Worm (Caenorhabditis elegans): Measurements from ENCODE around the gene gcp-2.1.
"Not testable (repeated sequence)": the region's sequence is repeated elsewhere in the genome, so short reads cannot be mapped to it uniquely, and the experiment has no call there.

The gcp-2.1 gene

DNA sequence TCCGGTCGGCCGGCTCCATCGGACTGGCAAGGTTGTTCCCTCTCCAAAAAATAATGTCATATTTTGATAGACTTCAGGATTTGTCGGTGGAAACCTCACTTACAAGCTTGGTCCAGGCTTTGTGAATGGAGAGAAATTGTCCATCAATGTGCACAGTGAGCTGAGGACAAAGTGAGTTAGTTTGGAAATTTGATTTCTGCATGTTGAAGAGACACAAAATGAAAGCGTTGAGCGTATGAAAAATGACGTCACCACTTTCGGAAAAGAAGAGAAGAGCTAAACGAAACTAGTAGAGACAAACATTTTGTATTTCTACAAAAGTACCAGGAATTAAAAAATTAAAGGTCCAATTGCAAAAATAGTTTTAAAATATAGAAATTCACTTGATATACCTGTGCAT, 3.4 kb downstream of the gcp-2.1 start:
- TF ChIP-seq tbx-37 (GFP tag; conservative IDR thresholded peaks at IDR 0.05) (no peak), hmbx-1 (tag; optimal IDR thresholded peaks at IDR 0.05) (no peak), ceh-36 (tag; optimal IDR thresholded peaks at IDR 0.05) (no peak), ama-1 (optimal IDR thresholded peaks at IDR 0.05) (no peak), ceh-13 (GFP tag; optimal IDR thresholded peaks at IDR 0.05) (no peak), F13C5.2 (tag; optimal IDR thresholded peaks at IDR 0.05) (no peak), B0310.2 (tag; optimal IDR thresholded peaks at IDR 0.05) (no peak), sea-1 (GFP tag; conservative IDR thresholded peaks at IDR 0.05) (no peak), ets-7 (tag; optimal IDR thresholded peaks at IDR 0.05) (no peak), hmg-4 (GFP tag; optimal IDR thresholded peaks at IDR 0.05) (no peak), aly-1 (tag; optimal IDR thresholded peaks at IDR 0.05) (no peak)

DNA sequence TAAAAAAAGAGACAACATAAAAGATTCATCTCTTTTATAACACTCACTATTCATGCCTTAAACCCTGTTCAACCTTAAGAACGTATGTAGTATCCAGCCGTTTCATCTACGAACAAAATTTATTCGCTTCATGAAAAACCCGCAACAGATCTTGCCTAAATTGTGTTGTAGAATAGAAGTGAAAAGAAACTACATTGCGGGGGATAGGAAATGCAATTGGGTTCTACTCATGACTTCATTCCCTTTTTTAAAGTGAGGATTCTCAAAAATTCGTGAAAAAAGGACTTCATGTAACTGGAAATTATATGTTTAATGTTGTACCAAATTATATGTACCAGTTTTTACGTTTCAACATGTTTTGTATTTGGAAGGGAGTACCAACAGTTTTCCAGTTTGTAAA, 7.4 kb downstream of the gcp-2.1 start:
- TF ChIP-seq sea-1 (GFP tag; conservative IDR thresholded peaks at IDR 0.05) (no peak), tbx-37 (GFP tag; conservative IDR thresholded peaks at IDR 0.05) (no peak), F13C5.2 (tag; optimal IDR thresholded peaks at IDR 0.05) (no peak), ceh-36 (tag; optimal IDR thresholded peaks at IDR 0.05) (no peak), aly-1 (tag; optimal IDR thresholded peaks at IDR 0.05) (no peak), hmg-4 (GFP tag; optimal IDR thresholded peaks at IDR 0.05) (no peak), ama-1 (optimal IDR thresholded peaks at IDR 0.05) (no peak), B0310.2 (tag; optimal IDR thresholded peaks at IDR 0.05) (no peak), scrt-1 (GFP tag; IDR thresholded peaks at IDR 0.05) (no peak), hnd-1 (tag; optimal IDR thresholded peaks at IDR 0.05) (no peak), tbx-11 (GFP tag; IDR thresholded peaks at IDR 0.05) (no peak), pes-1 (GFP tag; IDR thresholded peaks at IDR 0.05) (no peak), hmbx-1 (tag; optimal IDR thresholded peaks at IDR 0.05) (no peak), ets-7 (tag; optimal IDR thresholded peaks at IDR 0.05) (no peak), tra-4 (tag; optimal IDR thresholded peaks at IDR 0.05) (no peak), ceh-13 (GFP tag; optimal IDR thresholded peaks at IDR 0.05) (no peak), flt-1 (GFP tag; IDR thresholded peaks at IDR 0.05) (no peak)

DNA sequence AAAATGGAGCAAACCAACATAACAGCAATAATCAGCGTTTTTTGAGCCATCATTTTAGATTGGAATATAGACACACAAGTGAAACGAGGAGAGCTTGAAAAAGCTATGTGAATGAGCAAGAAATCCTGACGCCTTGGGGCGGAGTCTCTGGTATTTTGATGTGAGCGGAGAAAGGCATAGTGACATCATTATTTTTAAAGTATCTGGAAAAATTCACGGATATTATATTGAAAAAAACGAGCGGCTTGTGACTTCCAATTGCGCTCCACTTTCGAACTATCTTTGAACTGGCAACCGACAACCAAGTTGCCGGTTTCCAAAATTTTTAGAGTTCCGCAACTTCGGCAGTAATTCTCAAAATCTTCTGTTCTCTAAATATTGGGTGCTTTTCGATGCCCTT, 9.6 kb downstream of the gcp-2.1 start, which contains the start of gene nlp-64:
nlp-64 (minus strand) TSS at position 101 of the 400 bp plus-strand sequence.
- no peak for TF ChIP-seq sea-1 (GFP tag; conservative IDR thresholded peaks at IDR 0.05)
- TF ChIP-seq hmbx-1 (tag; optimal IDR thresholded peaks at IDR 0.05): no peak
- no peak for TF ChIP-seq hnd-1 (tag; optimal IDR thresholded peaks at IDR 0.05)
- TF ChIP-seq scrt-1 (GFP tag; IDR thresholded peaks at IDR 0.05): no peak
- TF ChIP-seq hmg-4 (GFP tag; optimal IDR thresholded peaks at IDR 0.05): no peak
- no peak for TF ChIP-seq B0310.2 (tag; optimal IDR thresholded peaks at IDR 0.05)
- no peak for TF ChIP-seq tbx-11 (GFP tag; IDR thresholded peaks at IDR 0.05)
- no peak for TF ChIP-seq pes-1 (GFP tag; IDR thresholded peaks at IDR 0.05)
- no peak for TF ChIP-seq tbx-37 (GFP tag; conservative IDR thresholded peaks at IDR 0.05)
- TF ChIP-seq ama-1 (optimal IDR thresholded peaks at IDR 0.05): no peak
- TF ChIP-seq tra-4 (tag; optimal IDR thresholded peaks at IDR 0.05): no peak

DNA sequence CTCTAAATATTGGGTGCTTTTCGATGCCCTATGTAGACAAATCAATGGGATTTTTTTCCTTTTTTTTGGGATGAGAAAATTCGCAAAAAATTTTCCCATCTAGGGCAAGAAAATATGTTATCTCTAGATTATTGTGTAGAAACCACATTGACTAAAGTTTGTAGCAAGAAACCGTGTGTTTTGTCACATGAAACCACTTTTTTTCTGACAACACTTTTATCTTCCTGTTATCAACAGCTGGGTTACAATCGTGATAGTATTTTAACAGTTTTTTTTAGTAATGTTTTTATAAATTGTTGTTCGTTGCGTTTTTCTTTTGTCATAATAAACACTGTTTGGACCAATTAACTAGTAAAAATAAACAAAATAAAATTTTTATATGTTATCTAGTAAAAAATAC, 10.6 kb downstream of the gcp-2.1 start:
- TF ChIP-seq pes-1 (GFP tag; IDR thresholded peaks at IDR 0.05) (no peak), ceh-13 (GFP tag; optimal IDR thresholded peaks at IDR 0.05) (no peak), hmg-4 (GFP tag; optimal IDR thresholded peaks at IDR 0.05) (no peak), scrt-1 (GFP tag; IDR thresholded peaks at IDR 0.05) (no peak), ets-7 (tag; optimal IDR thresholded peaks at IDR 0.05) (no peak), hnd-1 (tag; optimal IDR thresholded peaks at IDR 0.05) (no peak), tra-4 (tag; optimal IDR thresholded peaks at IDR 0.05) (no peak), hmbx-1 (tag; optimal IDR thresholded peaks at IDR 0.05) (no peak), ceh-36 (tag; optimal IDR thresholded peaks at IDR 0.05) (no peak), F13C5.2 (tag; optimal IDR thresholded peaks at IDR 0.05) (no peak), ama-1 (optimal IDR thresholded peaks at IDR 0.05) (no peak), tbx-11 (GFP tag; IDR thresholded peaks at IDR 0.05) (no peak), aly-1 (tag; optimal IDR thresholded peaks at IDR 0.05) (no peak), B0310.2 (tag; optimal IDR thresholded peaks at IDR 0.05) (no peak), tbx-37 (GFP tag; conservative IDR thresholded peaks at IDR 0.05) (no peak), sea-1 (GFP tag; conservative IDR thresholded peaks at IDR 0.05) (no peak), flt-1 (GFP tag; IDR thresholded peaks at IDR 0.05) (no peak)

DNA sequence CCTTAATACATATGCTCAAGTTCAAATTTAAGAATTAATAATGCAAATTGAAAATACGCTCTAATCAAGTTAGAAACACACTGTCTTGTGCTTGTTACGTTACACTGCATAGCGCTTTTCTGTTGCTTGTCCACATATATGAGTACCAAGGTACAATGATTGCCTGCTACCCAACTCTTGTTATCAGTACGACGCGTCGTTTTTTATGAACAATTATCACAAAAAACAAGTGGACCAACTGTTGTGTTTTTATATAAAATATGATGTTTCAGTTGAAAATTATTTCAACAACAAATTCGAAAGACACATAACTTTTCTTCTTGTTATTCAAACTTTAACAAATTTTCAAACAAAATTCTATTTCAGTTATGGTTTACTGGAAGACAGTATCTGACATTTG, 11.3 kb downstream of the gcp-2.1 start, which contains the start of gene M02E1.4:
M02E1.4 (plus strand) TSS at position 367 of the 400 bp plus-strand sequence.
- no peak for TF ChIP-seq tbx-37 (GFP tag; conservative IDR thresholded peaks at IDR 0.05)
- no peak for TF ChIP-seq pes-1 (GFP tag; IDR thresholded peaks at IDR 0.05)
- no peak for TF ChIP-seq scrt-1 (GFP tag; IDR thresholded peaks at IDR 0.05)
- TF ChIP-seq hmbx-1 (tag; optimal IDR thresholded peaks at IDR 0.05): no peak
- TF ChIP-seq flt-1 (GFP tag; IDR thresholded peaks at IDR 0.05): no peak
- TF ChIP-seq ama-1 (optimal IDR thresholded peaks at IDR 0.05): no peak
- no peak for TF ChIP-seq tra-4 (tag; optimal IDR thresholded peaks at IDR 0.05)
- TF ChIP-seq sea-1 (GFP tag; conservative IDR thresholded peaks at IDR 0.05): no peak
- TF ChIP-seq F13C5.2 (tag; optimal IDR thresholded peaks at IDR 0.05): no peak
- TF ChIP-seq ceh-36 (tag; optimal IDR thresholded peaks at IDR 0.05): no peak
- no peak for TF ChIP-seq hmg-4 (GFP tag; optimal IDR thresholded peaks at IDR 0.05)

DNA sequence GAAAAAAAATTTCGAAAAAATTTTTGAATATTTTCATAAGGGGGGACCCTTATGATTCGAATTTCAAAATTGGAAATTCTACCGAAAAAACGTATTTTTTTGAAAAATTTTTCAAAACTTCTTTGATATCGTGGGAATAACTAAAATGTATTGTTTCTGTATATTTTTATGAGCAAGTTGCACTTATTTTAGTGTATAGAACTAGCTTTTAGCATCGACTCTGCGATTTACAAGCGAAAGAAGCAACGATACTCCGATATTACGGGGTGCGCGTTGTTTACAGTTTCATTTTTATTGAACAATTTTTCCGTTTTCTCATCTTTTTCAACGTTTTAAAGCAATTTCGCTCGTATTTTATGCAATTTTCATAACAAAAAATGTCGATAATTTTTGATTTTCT, 20.6 kb downstream of the gcp-2.1 start, which contains the start of gene M02E1.3:
M02E1.3 (plus strand) TSS at position 301 of the 400 bp plus-strand sequence.
- not testable (repeated sequence) for TF ChIP-seq ceh-36 (tag; optimal IDR thresholded peaks at IDR 0.05); ama-1 (optimal IDR thresholded peaks at IDR 0.05); pes-1 (GFP tag; IDR thresholded peaks at IDR 0.05)

DNA sequence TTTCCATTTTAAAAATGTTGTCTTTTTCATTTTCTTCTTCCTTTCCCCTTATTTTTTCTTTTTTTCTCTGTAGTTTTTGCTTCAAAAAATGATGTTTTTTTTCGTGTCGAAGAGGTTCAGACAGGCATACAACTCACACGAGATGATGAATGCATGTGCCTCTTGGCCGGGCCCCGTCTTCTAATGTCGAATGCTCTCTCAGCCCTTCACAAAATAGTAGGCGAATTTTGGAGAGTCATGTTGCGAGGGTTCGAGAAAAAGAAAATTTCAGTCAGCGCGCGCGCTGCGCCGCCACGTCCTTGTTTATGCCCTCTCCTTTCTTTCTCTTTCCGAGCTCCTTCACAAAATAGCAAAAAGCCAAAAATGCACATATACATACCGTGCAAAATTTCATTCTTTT, 22.4 kb downstream of the gcp-2.1 start:
- TF ChIP-seq hmbx-1 (tag; optimal IDR thresholded peaks at IDR 0.05): no peak
- TF ChIP-seq sea-1 (GFP tag; conservative IDR thresholded peaks at IDR 0.05): no peak

DNA sequence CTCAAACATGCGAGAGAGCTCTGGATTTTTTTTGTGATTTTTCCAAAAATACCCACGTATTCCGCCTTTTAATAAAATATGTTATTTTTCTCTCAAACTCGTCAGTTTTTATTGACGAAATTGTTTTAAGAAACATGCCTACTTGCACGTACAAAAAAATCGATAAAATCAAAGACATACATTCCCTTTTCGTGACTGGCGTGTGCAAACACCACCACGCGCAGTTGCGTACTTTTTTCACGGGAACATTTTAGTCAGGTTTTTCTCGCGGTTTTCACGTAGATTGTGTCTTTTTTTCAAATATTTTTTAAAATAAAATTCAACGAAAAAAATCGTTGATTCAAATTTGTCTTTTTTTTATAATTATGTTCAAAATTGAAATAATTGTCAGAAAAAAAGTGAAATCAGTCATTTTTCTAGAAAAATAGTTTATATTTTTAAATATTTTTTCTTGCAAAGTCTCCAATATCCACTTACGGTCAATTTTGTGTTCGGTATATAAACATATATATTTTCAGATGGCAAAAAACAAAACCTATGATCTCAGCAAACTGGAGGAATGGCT, 24.0 kb downstream of the gcp-2.1 start, which contains the start of gene M02E1.1:
M02E1.1 (plus strand) TSS at position 515 of the 565 bp plus-strand sequence.
- TF ChIP-seq ets-7 (tag; optimal IDR thresholded peaks at IDR 0.05) (no peak), F13C5.2 (tag; optimal IDR thresholded peaks at IDR 0.05) (peak; percentile 2)
